Worm (Caenorhabditis elegans): ENCODE data around the gene F13C5.2.

ce11 chrX:621688-622087, 27.9 kb downstream of the F13C5.2 start:
- TF ChIP-seq ceh-13 (GFP tag; optimal IDR thresholded peaks at IDR 0.05), result no peak
- TF ChIP-seq ama-1 (optimal IDR thresholded peaks at IDR 0.05), result no peak
- TF ChIP-seq hnd-1 (tag; optimal IDR thresholded peaks at IDR 0.05), result no peak
- TF ChIP-seq sea-1 (GFP tag; conservative IDR thresholded peaks at IDR 0.05), result no peak

All from whole organism, early embryonic.